Worm (Caenorhabditis elegans): Measurements from ENCODE around the gene srw-12.
"Not testable (repeated sequence)": the region's sequence is repeated elsewhere in the genome, so short reads cannot be mapped to it uniquely, and the experiment has no call there.

The srw-12 gene

DNA sequence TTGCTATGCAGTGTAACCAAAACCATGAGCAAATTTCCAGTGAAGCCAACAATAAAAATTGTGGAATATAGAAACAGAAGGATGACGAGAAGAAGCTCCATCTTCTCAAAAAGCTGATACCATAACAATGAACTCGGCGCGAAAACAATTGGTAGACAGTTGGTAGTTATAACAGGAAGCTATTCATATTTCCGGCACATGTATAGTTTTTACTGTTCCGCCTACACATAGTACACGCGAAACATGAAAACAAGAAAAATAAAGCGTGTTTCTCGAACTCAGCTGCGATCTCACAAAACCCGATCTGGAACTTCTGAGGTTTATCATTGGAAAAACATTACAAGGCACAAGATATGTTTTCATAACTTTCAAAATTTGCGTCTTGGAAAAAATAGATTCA, 20.6 kb upstream of the srw-12 start, which contains the start of gene srsx-37:
Gene srsx-37, minus strand, starts transcription at position 101 of the 400 bp plus-strand sequence.
- TF ChIP-seq aha-1 (tag; optimal IDR thresholded peaks at IDR 0.05): no peak
- TF ChIP-seq blmp-1 (tag; optimal IDR thresholded peaks at IDR 0.05): no peak
- no peak for TF ChIP-seq zip-4 (GFP tag; optimal IDR thresholded peaks at IDR 0.05)
- no peak for TF ChIP-seq efl-1 (optimal IDR thresholded peaks at IDR 0.05)
- TF ChIP-seq efl-1 (GFP tag; optimal IDR thresholded peaks at IDR 0.05 in 1 of 2): no peak
- no peak for TF ChIP-seq nhr-85 (tag)
- no peak for TF ChIP-seq nhr-237 (tag; optimal IDR thresholded peaks at IDR 0.05)
- no peak for TF ChIP-seq nhr-76 (tag; optimal IDR thresholded peaks at IDR 0.05)
- TF ChIP-seq unc-98 (GFP tag; IDR thresholded peaks at IDR 0.05): no peak
- TF ChIP-seq elt-3 (tag; optimal IDR thresholded peaks at IDR 0.05): no peak
- no peak for TF ChIP-seq unc-86 (tag; optimal IDR thresholded peaks at IDR 0.05)
- TF ChIP-seq hlh-17 (GFP tag; optimal IDR thresholded peaks at IDR 0.05; ENCODE audit: borderline replicate concordance): no peak
- no peak for TF ChIP-seq pag-3 (tag; optimal IDR thresholded peaks at IDR 0.05; ENCODE audit: borderline replicate concordance, insufficient read depth)

ce11 chrV:15256669-15257068, 18.2 kb upstream of the srw-12 start, which contains the start of gene srsx-39:
Gene srsx-39 (minus strand): TSS chrV:15256769.
- TF ChIP-seq ztf-4 (tag; optimal IDR thresholded peaks at IDR 0.05); nhr-90 (tag; optimal IDR thresholded peaks at IDR 0.05; ENCODE audit: poor library complexity); mef-2 (tag; optimal IDR thresholded peaks at IDR 0.05): not testable (repeated sequence)

DNA sequence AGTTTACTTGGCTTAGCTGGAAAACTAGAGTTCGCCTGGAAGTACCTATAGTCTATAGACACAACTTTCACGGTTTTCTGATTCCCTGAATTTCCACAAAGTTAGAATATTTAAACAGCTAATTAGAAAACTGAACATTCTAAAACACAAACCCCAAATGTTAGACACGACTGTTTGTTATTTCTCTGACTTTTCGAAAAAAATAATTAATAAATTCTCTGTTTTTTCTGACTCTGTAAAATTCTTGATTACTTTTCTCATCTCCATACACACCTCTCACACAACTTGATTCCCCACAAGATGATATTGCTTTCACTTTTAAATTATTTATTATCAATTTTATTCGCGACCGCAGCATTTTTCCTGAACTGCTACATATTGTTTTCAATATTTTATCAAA, 15.1 kb upstream of the srw-12 start, which contains the start of gene srbc-75:
Gene srbc-75, plus strand, starts transcription at position 301 of the 400 bp plus-strand sequence.
- TF ChIP-seq dpl-1 (GFP tag; optimal IDR thresholded peaks at IDR 0.05) (no peak), blmp-1 (tag; optimal IDR thresholded peaks at IDR 0.05) (peak; percentile 3)

ce11 chrV:15252082-15252481, 13.6 kb upstream of the srw-12 start, which contains the start of gene srbc-76:
Gene srbc-76 (plus strand): TSS chrV:15252382.
- TF ChIP-seq lsy-2 (tag; optimal IDR thresholded peaks at IDR 0.05) (no peak), nhr-12 (tag; optimal IDR thresholded peaks at IDR 0.05) (no peak), nhr-71 (tag; optimal IDR thresholded peaks at IDR 0.05) (no peak), unc-30 (tag; optimal IDR thresholded peaks at IDR 0.05) (no peak), elt-2 (tag; optimal IDR thresholded peaks at IDR 0.05) (no peak), isw-1 (GFP tag; IDR thresholded peaks at IDR 0.05) (no peak), C34B4.2 (tag; optimal IDR thresholded peaks at IDR 0.05) (no peak), mab-9 (GFP tag; IDR thresholded peaks at IDR 0.05) (no peak), zag-1 (tag; optimal IDR thresholded peaks at IDR 0.05) (no peak), fkh-10 (GFP tag; optimal IDR thresholded peaks at IDR 0.05) (no peak), nhr-19 (GFP tag; conservative IDR thresholded peaks at IDR 0.05) (no peak), irx-1 (tag; optimal IDR thresholded peaks at IDR 0.05) (no peak), nhr-76 (tag; optimal IDR thresholded peaks at IDR 0.05) (no peak), nhr-237 (tag; optimal IDR thresholded peaks at IDR 0.05) (no peak), nhr-28 (tag; optimal IDR thresholded peaks at IDR 0.05) (no peak)

ce11 chrV:15250304-15250703, 11.9 kb upstream of the srw-12 start, which contains the start of gene srd-28:
Gene srd-28 (plus strand): TSS chrV:15250604.
- not testable (repeated sequence) for TF ChIP-seq lin-14 (GFP tag; optimal IDR thresholded peaks at IDR 0.05); nhr-90 (tag; optimal IDR thresholded peaks at IDR 0.05; ENCODE audit: poor library complexity); sup-37 (GFP tag; optimal IDR thresholded peaks at IDR 0.05)

- TF ChIP-seq lin-15B (tag; optimal IDR thresholded peaks at IDR 0.05) (no peak), hpl-2 (GFP tag; optimal IDR thresholded peaks at IDR 0.05) (no peak), sptf-1 (tag; optimal IDR thresholded peaks at IDR 0.05) (no peak), ets-5 (GFP tag; IDR thresholded peaks at IDR 0.05) (no peak), zip-4 (GFP tag; optimal IDR thresholded peaks at IDR 0.05) (no peak), ztf-4 (tag; optimal IDR thresholded peaks at IDR 0.05) (no peak), pag-3 (tag; optimal IDR thresholded peaks at IDR 0.05; ENCODE audit: borderline replicate concordance, insufficient read depth) (no peak), lin-13 (GFP tag; optimal IDR thresholded peaks at IDR 0.05) (no peak), nhr-237 (tag; optimal IDR thresholded peaks at IDR 0.05) (no peak), fkh-4 (tag; optimal IDR thresholded peaks at IDR 0.05; ENCODE audit: borderline replicate concordance) (no peak), isw-1 (GFP tag; IDR thresholded peaks at IDR 0.05) (no peak), sup-37 (GFP tag; optimal IDR thresholded peaks at IDR 0.05) (no peak), unc-86 (tag; optimal IDR thresholded peaks at IDR 0.05) (no peak), nhr-47 (tag; optimal IDR thresholded peaks at IDR 0.05) (no peak)
Measured at ce11 chrV:15244456-15244855, 6.0 kb upstream of the srw-12 start, which contains the start of gene kin-30. Gene kin-30 (plus strand): TSS chrV:15244756.
